Worm (Caenorhabditis elegans): ENCODE measurements around the gene dpy-7.
A peak's percentile ranks its signal among the peaks of the same experiment; 100 is the strongest.

Gene dpy-7

ce11 chrX:7573629-7574028 lies 36.0 kb upstream of the dpy-7 start:
- TF ChIP-seq ztf-4 (tag; optimal IDR thresholded peaks at IDR 0.05) (no peak), pha-4 (tag; optimal IDR thresholded peaks at IDR 0.05) (peak; percentile 24), elt-3 (tag; optimal IDR thresholded peaks at IDR 0.05) (no peak), ZK546.5 (tag; optimal IDR thresholded peaks at IDR 0.05) (no peak), nhr-77 (tag; optimal IDR thresholded peaks at IDR 0.05) (no peak), fkh-10 (GFP tag; optimal IDR thresholded peaks at IDR 0.05) (no peak)

ce11 chrX:7573572-7573628 lies 35.8 kb upstream of the dpy-7 start, which contains the start of the genes unc-98 and F08C6.18:
Gene unc-98 (minus strand): TSS chrX:7573619.
Gene F08C6.18 (minus strand): TSS chrX:7573628.
- no peak for TF ChIP-seq lin-15B (tag; optimal IDR thresholded peaks at IDR 0.05)
- TF ChIP-seq elt-3 (tag; optimal IDR thresholded peaks at IDR 0.05) = no peak
- TF ChIP-seq fkh-2 (tag; optimal IDR thresholded peaks at IDR 0.05) = no peak
- TF ChIP-seq egl-5 (tag; optimal IDR thresholded peaks at IDR 0.05) = no peak
- no peak for TF ChIP-seq mml-1 (tag; optimal IDR thresholded peaks at IDR 0.05)
- no peak for TF ChIP-seq ceh-82 (tag; optimal IDR thresholded peaks at IDR 0.05)
- TF ChIP-seq ceh-28 (tag; optimal IDR thresholded peaks at IDR 0.05) = no peak
- no peak for TF ChIP-seq elt-2 (tag; optimal IDR thresholded peaks at IDR 0.05)
- no peak for TF ChIP-seq fos-1 (tag; optimal IDR thresholded peaks at IDR 0.05)
- TF ChIP-seq pha-4 (tag; optimal IDR thresholded peaks at IDR 0.05) = no peak
- TF ChIP-seq nfya-1 (tag; optimal IDR thresholded peaks at IDR 0.05; ENCODE audit: insufficient read depth) = no peak
- no peak for TF ChIP-seq nhr-25 (tag; optimal IDR thresholded peaks at IDR 0.05)
- no peak for TF ChIP-seq nhr-11 (tag; optimal IDR thresholded peaks at IDR 0.05)
- no peak for TF ChIP-seq nhr-76 (tag; optimal IDR thresholded peaks at IDR 0.05)
- no peak for TF ChIP-seq nhr-237 (tag; optimal IDR thresholded peaks at IDR 0.05)
- TF ChIP-seq nhr-28 (tag; optimal IDR thresholded peaks at IDR 0.05) = no peak
- TF ChIP-seq elt-1 (tag; optimal IDR thresholded peaks at IDR 0.05) = no peak
- TF ChIP-seq nhr-23 (tag; optimal IDR thresholded peaks at IDR 0.05) = no peak
- no peak for TF ChIP-seq hmg-11 (tag; optimal IDR thresholded peaks at IDR 0.05)
- no peak for TF ChIP-seq unc-62 (GFP tag; optimal IDR thresholded peaks at IDR 0.05)

ce11 chrX:7573172-7573571 lies 35.6 kb upstream of the dpy-7 start:
- TF ChIP-seq unc-62 (GFP tag; optimal IDR thresholded peaks at IDR 0.05) (no peak), ama-1 (optimal IDR thresholded peaks at IDR 0.05) (no peak), elt-2 (tag; optimal IDR thresholded peaks at IDR 0.05) (no peak), aly-2 (tag; optimal IDR thresholded peaks at IDR 0.05) (no peak), pqm-1 (tag; optimal IDR thresholded peaks at IDR 0.05) (no peak), ZK546.5 (tag; optimal IDR thresholded peaks at IDR 0.05) (no peak), skn-1 (tag; optimal IDR thresholded peaks at IDR 0.05) (no peak), hmg-11 (tag; optimal IDR thresholded peaks at IDR 0.05) (no peak)

ce11 chrX:7572057-7572456 lies 34.5 kb upstream of the dpy-7 start, which contains the start of gene pcyt-1:
Gene pcyt-1 (plus strand): TSS chrX:7572357.
- TF ChIP-seq elt-1 (tag; optimal IDR thresholded peaks at IDR 0.05) = no peak
- TF ChIP-seq fkh-10 (GFP tag; optimal IDR thresholded peaks at IDR 0.05) = no peak
- TF ChIP-seq elt-2 (tag; optimal IDR thresholded peaks at IDR 0.05) = no peak
- no peak for TF ChIP-seq tbx-2 (tag; optimal IDR thresholded peaks at IDR 0.05)
- TF ChIP-seq ama-1 (optimal IDR thresholded peaks at IDR 0.05) = no peak
- no peak for TF ChIP-seq ceh-9 (tag; optimal IDR thresholded peaks at IDR 0.05)
- no peak for TF ChIP-seq fkh-2 (tag; optimal IDR thresholded peaks at IDR 0.05)
- TF ChIP-seq unc-39 (tag; optimal IDR thresholded peaks at IDR 0.05) = no peak
- TF ChIP-seq R02D3.7 (tag; optimal IDR thresholded peaks at IDR 0.05) = no peak
- no peak for TF ChIP-seq egl-5 (tag; optimal IDR thresholded peaks at IDR 0.05)
- no peak for TF ChIP-seq pha-4 (tag; optimal IDR thresholded peaks at IDR 0.05)

ce11 chrX:7569685-7570518 lies 32.3 kb upstream of the dpy-7 start, which contains the start of gene apy-1:
Gene apy-1 (minus strand): TSS chrX:7569722.
- TF ChIP-seq nhr-25 (tag; optimal IDR thresholded peaks at IDR 0.05) = peak; percentile 26
- TF ChIP-seq ceh-28 (tag; optimal IDR thresholded peaks at IDR 0.05) = peak; percentile 57
- TF ChIP-seq pha-4 (tag; optimal IDR thresholded peaks at IDR 0.05) = peak; percentile 56
- TF ChIP-seq pqm-1 (tag; optimal IDR thresholded peaks at IDR 0.05) = no peak
- TF ChIP-seq eor-1 (tag; optimal IDR thresholded peaks at IDR 0.05) = no peak
- no peak for TF ChIP-seq jun-1 (tag; optimal IDR thresholded peaks at IDR 0.05)
- TF ChIP-seq nhr-11 (tag; optimal IDR thresholded peaks at IDR 0.05) = no peak
- TF ChIP-seq hmg-11 (tag; optimal IDR thresholded peaks at IDR 0.05) = peak; percentile 5
- no peak for TF ChIP-seq fkh-2 (tag; optimal IDR thresholded peaks at IDR 0.05)
- no peak for TF ChIP-seq ceh-9 (tag; optimal IDR thresholded peaks at IDR 0.05)
- TF ChIP-seq elt-2 (tag; optimal IDR thresholded peaks at IDR 0.05) = peak; percentile 82
- TF ChIP-seq nhr-43 (tag; optimal IDR thresholded peaks at IDR 0.05; ENCODE audit: poor library complexity, severe bottlenecking) = peak; percentile 83
- TF ChIP-seq egl-5 (tag; optimal IDR thresholded peaks at IDR 0.05) = no peak
- TF ChIP-seq nhr-23 (tag; optimal IDR thresholded peaks at IDR 0.05) = peak; percentile 28
- no peak for TF ChIP-seq lsy-12 (tag; optimal IDR thresholded peaks at IDR 0.05)
- no peak for TF ChIP-seq aly-2 (tag; optimal IDR thresholded peaks at IDR 0.05)
- peak; percentile 33 for TF ChIP-seq nfya-1 (tag; optimal IDR thresholded peaks at IDR 0.05; ENCODE audit: insufficient read depth)
- TF ChIP-seq snpc-4 (tag; optimal IDR thresholded peaks at IDR 0.05) = peak; percentile 21
- no peak for TF ChIP-seq fos-1 (tag; optimal IDR thresholded peaks at IDR 0.05)

Measured in whole organism, L3 larva.